Worm (Caenorhabditis elegans) whole organism, midembryonic: ENCODE measurements around the gene F32B6.4.

ENCODE experiments used
- cog-1 ChIP-seq: sonication (generic microtip); optimal IDR thresholded peaks from 2 replicates; lab custom pipeline; 2016; ENCODE audit warnings: missing genetic modification characterization, missing compliant biosample characterization
- flt-1 ChIP-seq: fragments of 200-800 bp; sonication (Bioruptor generic); IDR thresholded peaks from 2 replicates; pipeline ENCODE4 v1.3.6; 2022; ENCODE audit warnings: missing genetic modification characterization, missing compliant biosample characterization
- klf-2 ChIP-seq: fragments of 200-800 bp; sonication (Bioruptor generic); conservative IDR thresholded peaks from 2 replicates; pipeline ENCODE4 v1.3.6; 2022; ENCODE audit warnings: missing genetic modification reagents, missing genetic modification characterization, missing compliant biosample characterization
- ztf-29 ChIP-seq: fragments of 200-800 bp; sonication (Bioruptor generic); IDR thresholded peaks from 2 replicates; pipeline ENCODE4 v1.3.6; 2022; ENCODE audit warnings: missing genetic modification reagents, missing genetic modification characterization, missing compliant biosample characterization

DNA sequence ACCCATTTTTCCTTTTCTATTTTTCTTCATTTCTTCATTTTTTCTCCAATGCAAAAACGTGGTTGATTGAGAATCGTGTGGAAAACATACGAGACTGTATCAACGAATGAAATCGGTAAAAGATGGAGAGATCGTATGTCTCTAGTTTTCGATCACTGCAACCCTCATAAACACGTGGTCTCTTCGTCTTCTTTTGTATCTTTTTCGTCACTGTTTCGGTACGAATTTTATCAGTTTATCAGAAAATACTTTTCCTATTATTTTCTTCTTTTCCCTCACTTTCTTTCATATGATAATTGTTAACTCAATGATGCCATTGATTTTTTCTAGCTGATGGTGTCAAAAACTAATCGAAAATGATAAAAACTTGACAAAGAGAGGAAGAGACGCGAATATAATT lies 16.2 kb downstream of the F32B6.4 start:
- no peak for TF ChIP-seq klf-2
- no peak for TF ChIP-seq cog-1 (tag; lab: Kevin White, UChicago)
- TF ChIP-seq ztf-29 (GFP tag; lab: Robert Waterston, UW) = no peak
- TF ChIP-seq flt-1 = no peak
